Fruit fly (Drosophila melanogaster) whole organism, embryonic: ENCODE data around the gene CG4009.

Source experiments
- ATbp ChIP-seq: fragments of 200-800 bp; sonication (Bioruptor generic); optimal IDR thresholded peaks from 2 replicates; lab custom pipeline; 2017; ENCODE audit warnings: missing biosample characterization, mild to moderate bottlenecking, missing genetic modification characterization, missing genetic modification reagents
- Aef1 ChIP-seq: fragments of 200-800 bp; sonication (Bioruptor generic); IDR thresholded peaks from 3 replicates; pipeline ENCODE4 v1.3.6; 2022; ENCODE audit warnings: missing biosample characterization, missing genetic modification characterization
- BtbVII ChIP-seq: fragments of 200-800 bp; sonication (Bioruptor generic); optimal IDR thresholded peaks from 3 replicates; lab custom pipeline; 2017; ENCODE audit warnings: missing biosample characterization, mild to moderate bottlenecking, missing genetic modification characterization
- CG10431 ChIP-seq: fragments of 200-800 bp; sonication (Bioruptor generic); optimal IDR thresholded peaks from 3 replicates; lab custom pipeline; 2018; ENCODE audit warnings: missing biosample characterization, mild to moderate bottlenecking, missing genetic modification characterization
- CG10654 ChIP-seq: fragments of 200-800 bp; sonication (Bioruptor generic); optimal IDR thresholded peaks from 2 replicates; lab custom pipeline; 2016; ENCODE audit warnings: missing biosample characterization, missing genetic modification characterization
- CG10959 ChIP-seq: fragments of 200-800 bp; sonication (Bioruptor generic); IDR thresholded peaks from 2 replicates; pipeline ENCODE4 v1.3.6; 2022; ENCODE audit warnings: missing biosample characterization, missing genetic modification characterization
- CG11695 ChIP-seq: fragments of 200-800 bp; sonication (Bioruptor generic); IDR thresholded peaks from 3 replicates; pipeline ENCODE4 v1.3.6; 2022; ENCODE audit warnings: missing biosample characterization, missing genetic modification characterization
- CG12071 ChIP-seq: fragments of 200-800 bp; sonication (Bioruptor generic); optimal IDR thresholded peaks from 3 replicates; lab custom pipeline; 2018; ENCODE audit warnings: missing biosample characterization, mild to moderate bottlenecking, missing genetic modification characterization
- CG12299 ChIP-seq: fragments of 200-800 bp; sonication (Bioruptor generic); optimal IDR thresholded peaks from 2 replicates; lab custom pipeline; 2018; ENCODE audit warnings: missing biosample characterization, mild to moderate bottlenecking, missing genetic modification characterization
- CG14710 ChIP-seq: fragments of 200-800 bp; sonication (Bioruptor generic); optimal IDR thresholded peaks from 3 replicates; lab custom pipeline; 2019; ENCODE audit warnings: missing biosample characterization, mild to moderate bottlenecking, missing genetic modification characterization, moderate library complexity
- CG15479 ChIP-seq: fragments of 200-800 bp; sonication (Bioruptor generic); optimal IDR thresholded peaks from 3 replicates; lab custom pipeline; 2019; ENCODE audit warnings: missing biosample characterization, mild to moderate bottlenecking, missing genetic modification characterization, moderate library complexity
- CG17568 ChIP-seq: fragments of 200-800 bp; sonication (Bioruptor generic); optimal IDR thresholded peaks from 2 replicates; lab custom pipeline; 2018; ENCODE audit warnings: missing biosample characterization, mild to moderate bottlenecking, missing genetic modification characterization, moderate library complexity
- CG18599 ChIP-seq: fragments of 200-800 bp; sonication (Bioruptor generic); optimal IDR thresholded peaks from 3 replicates; lab custom pipeline; 2017; ENCODE audit warnings: missing biosample characterization, missing genetic modification characterization, mild to moderate bottlenecking, moderate library complexity, missing genetic modification reagents
- CG18764 ChIP-seq: fragments of 200-800 bp; sonication (Bioruptor generic); optimal IDR thresholded peaks from 3 replicates; lab custom pipeline; 2016; ENCODE audit warnings: missing biosample characterization, missing genetic modification characterization
- CG2120 ChIP-seq: fragments of 200-800 bp; sonication (Bioruptor generic); optimal IDR thresholded peaks from 3 replicates; lab custom pipeline; 2016; ENCODE audit warnings: missing biosample characterization, missing genetic modification characterization
- CG3281 ChIP-seq: fragments of 200-800 bp; sonication (Bioruptor generic); optimal IDR thresholded peaks from 3 replicates; lab custom pipeline; 2017; ENCODE audit warnings: missing biosample characterization, mild to moderate bottlenecking, missing genetic modification characterization
- CG3838 ChIP-seq: fragments of 200-800 bp; sonication (Bioruptor generic); optimal IDR thresholded peaks from 3 replicates; lab custom pipeline; 2016; ENCODE audit warnings: missing biosample characterization, missing genetic modification characterization
- CG3995 ChIP-seq: fragments of 200-800 bp; sonication (Bioruptor generic); optimal IDR thresholded peaks from 3 replicates; lab custom pipeline; 2016; ENCODE audit warnings: missing biosample characterization, missing genetic modification characterization
- CG4424 ChIP-seq: fragments of 200-800 bp; sonication (Bioruptor generic); optimal IDR thresholded peaks from 3 replicates; lab custom pipeline; 2016; ENCODE audit warnings: missing biosample characterization, missing genetic modification characterization
- CG4707 ChIP-seq: fragments of 200-800 bp; sonication (Bioruptor generic); optimal IDR thresholded peaks from 2 replicates; lab custom pipeline; 2018; ENCODE audit warnings: missing biosample characterization, mild to moderate bottlenecking, missing genetic modification characterization, moderate library complexity
- CG4730 ChIP-seq: fragments of 200-800 bp; sonication (Bioruptor generic); IDR thresholded peaks from 2 replicates; pipeline ENCODE4 v1.3.6; 2022; ENCODE audit warnings: missing biosample characterization, missing genetic modification characterization
- CG4854 ChIP-seq: fragments of 200-800 bp; sonication (Bioruptor generic); optimal IDR thresholded peaks from 2 replicates; lab custom pipeline; 2016; ENCODE audit warnings: missing biosample characterization, missing genetic modification characterization, inconsistent platforms
- CG5180 ChIP-seq: fragments of 200-800 bp; sonication (Bioruptor generic); optimal IDR thresholded peaks from 3 replicates; lab custom pipeline; 2017; ENCODE audit warnings: missing biosample characterization, missing genetic modification characterization, mild to moderate bottlenecking, moderate library complexity, missing genetic modification reagents
- CG8924 ChIP-seq: fragments of 200-800 bp; optimal IDR thresholded peaks from 3 replicates; lab custom pipeline; 2019; ENCODE audit warnings: missing biosample characterization, mild to moderate bottlenecking, missing genetic modification characterization, moderate library complexity
- Chrac-16 ChIP-seq: fragments of 200-800 bp; sonication (Bioruptor generic); optimal IDR thresholded peaks from 3 replicates; lab custom pipeline; 2016; ENCODE audit warnings: missing biosample characterization, missing genetic modification characterization
- Dip3 ChIP-seq: fragments of 200-800 bp; sonication (Bioruptor generic); optimal IDR thresholded peaks from 3 replicates; lab custom pipeline; 2016; ENCODE audit warnings: missing biosample characterization, missing genetic modification characterization
- Dp ChIP-seq: fragments of 200-800 bp; sonication (Bioruptor generic); optimal IDR thresholded peaks from 2 replicates; lab custom pipeline; 2018; ENCODE audit warnings: missing biosample characterization, mild to moderate bottlenecking, missing genetic modification characterization, moderate library complexity
- E2f2 ChIP-seq: fragments of 200-800 bp; sonication (Bioruptor generic); IDR thresholded peaks from 2 replicates; pipeline ENCODE4 v1.3.6; 2022; ENCODE audit warnings: missing biosample characterization, missing genetic modification characterization
- MESR4 ChIP-seq: fragments of 200-800 bp; sonication (Bioruptor generic); optimal IDR thresholded peaks from 2 replicates; lab custom pipeline; 2018; ENCODE audit warnings: missing biosample characterization, mild to moderate bottlenecking, missing genetic modification characterization, moderate library complexity
- Mad ChIP-seq: fragments of 200-800 bp; sonication (Bioruptor generic); optimal IDR thresholded peaks from 2 replicates; lab custom pipeline; 2016; ENCODE audit warnings: missing biosample characterization, missing genetic modification characterization
- Nf-YA ChIP-seq: fragments of 200-800 bp; sonication (Bioruptor generic); IDR thresholded peaks from 2 replicates; pipeline ENCODE4 v1.3.6; 2022; ENCODE audit warnings: missing biosample characterization, missing genetic modification characterization
- Pdp1 ChIP-seq, 2 experiments: fragments of 200-800 bp; sonication (Bioruptor generic); optimal IDR thresholded peaks; 3 replicates each; lab custom pipeline; 2016; ENCODE audit warnings: missing biosample characterization in 2 of 2, missing genetic modification characterization in 2 of 2, mild to moderate bottlenecking in 1 of 2, moderate library complexity in 1 of 2
- Sox102F ChIP-seq: fragments of 200-800 bp; sonication (Bioruptor generic); optimal IDR thresholded peaks from 2 replicates; lab custom pipeline; 2018; ENCODE audit warnings: missing biosample characterization, mild to moderate bottlenecking, missing genetic modification characterization, moderate library complexity
- Spps ChIP-seq: fragments of 200-800 bp; sonication (Bioruptor generic); optimal IDR thresholded peaks from 2 replicates; lab custom pipeline; 2018; ENCODE audit warnings: missing biosample characterization, mild to moderate bottlenecking, missing genetic modification characterization
- Ssrp ChIP-seq: fragments of 200-800 bp; sonication (Bioruptor generic); optimal IDR thresholded peaks from 2 replicates; lab custom pipeline; 2018; ENCODE audit warnings: missing biosample characterization, mild to moderate bottlenecking, missing genetic modification characterization, moderate library complexity
- aop ChIP-seq: fragments of 200-800 bp; sonication (Bioruptor generic); IDR thresholded peaks from 2 replicates; pipeline ENCODE4 v1.3.6; 2022; ENCODE audit warnings: missing biosample characterization, missing genetic modification characterization
- ash1 ChIP-seq: fragments of 200-800 bp; sonication (Bioruptor generic); optimal IDR thresholded peaks from 2 replicates; lab custom pipeline; 2018; ENCODE audit warnings: missing biosample characterization, mild to moderate bottlenecking, missing genetic modification characterization
- bcd ChIP-seq: fragments of 200-800 bp; sonication (Bioruptor generic); optimal IDR thresholded peaks from 2 replicates; lab custom pipeline; 2017; ENCODE audit warnings: missing biosample characterization, mild to moderate bottlenecking, missing genetic modification characterization
- cg ChIP-seq: fragments of 200-800 bp; sonication (Bioruptor generic); optimal IDR thresholded peaks from 3 replicates; lab custom pipeline; 2019; ENCODE audit warnings: missing biosample characterization, mild to moderate bottlenecking, missing genetic modification characterization, moderate library complexity
- chinmo ChIP-seq: fragments of 200-800 bp; sonication (Bioruptor generic); IDR thresholded peaks from 4 replicates; pipeline ENCODE4 v1.3.6; 2022; ENCODE audit warnings: missing biosample characterization, missing genetic modification characterization; ENCODE audit not compliant: partially characterized antibody
- ci ChIP-seq: fragments of 200-800 bp; sonication (Bioruptor generic); IDR thresholded peaks from 3 replicates; pipeline ENCODE4 v1.3.6; 2022; ENCODE audit warnings: missing biosample characterization, missing genetic modification characterization
- da ChIP-seq: fragments of 200-800 bp; sonication (Bioruptor generic); optimal IDR thresholded peaks from 2 replicates; lab custom pipeline; 2016; ENCODE audit warnings: missing biosample characterization, missing genetic modification characterization
- dysf ChIP-seq: fragments of 200-800 bp; sonication (Bioruptor generic); IDR thresholded peaks from 3 replicates; pipeline ENCODE4 v1.3.6; 2022; ENCODE audit warnings: missing biosample characterization, missing genetic modification characterization
- lola ChIP-seq, 3 experiments: fragments of >200 bp in 2 of 3; fragments of 200-800 bp in 1 of 3; sonication (Bioruptor generic) in 1 of 3; optimal IDR thresholded peaks; 2 replicates each; lab custom pipeline; 2017 to 2019; ENCODE audit warnings: missing biosample characterization in 3 of 3, missing genetic modification characterization in 3 of 3, mild to moderate bottlenecking in 1 of 3, moderate library complexity in 1 of 3
- sens-2 ChIP-seq: fragments of 200-800 bp; sonication (Bioruptor generic); IDR thresholded peaks from 2 replicates; pipeline ENCODE4 v1.3.6; 2022; ENCODE audit warnings: missing biosample characterization, missing genetic modification characterization
- tio ChIP-seq: fragments of 200-800 bp; sonication (Bioruptor generic); optimal IDR thresholded peaks from 2 replicates; lab custom pipeline; 2017; ENCODE audit warnings: missing biosample characterization, missing genetic modification characterization, inconsistent platforms
- vfl ChIP-seq: fragments of 200-800 bp; sonication (Bioruptor generic); optimal IDR thresholded peaks from 2 replicates; lab custom pipeline; 2016; ENCODE audit warnings: missing biosample characterization, missing genetic modification characterization
- vvl ChIP-seq: fragments of 200-800 bp; sonication (Bioruptor generic); IDR thresholded peaks from 2 replicates; pipeline ENCODE4 v1.3.6; 2022; ENCODE audit warnings: missing biosample characterization, missing genetic modification characterization
- wek ChIP-seq: fragments of 200-800 bp; sonication (Bioruptor generic); optimal IDR thresholded peaks from 3 replicates; lab custom pipeline; 2018; ENCODE audit warnings: missing biosample characterization, mild to moderate bottlenecking, missing genetic modification characterization, moderate library complexity
- zen ChIP-seq: fragments of 200-800 bp; sonication (Bioruptor generic); optimal IDR thresholded peaks from 3 replicates; lab custom pipeline; 2018; ENCODE audit warnings: missing biosample characterization, mild to moderate bottlenecking, missing genetic modification characterization, moderate library complexity

Gene CG4009

dm6 chr3R:17060244-17060664 is 24.4 kb upstream of the CG4009 start (continued):
- TF ChIP-seq CG14710 (tag; lab: Kevin White, UChicago): peak; percentile 48
- TF ChIP-seq Nf-YA (GFP tag; lab: Robert Waterston, UW): no peak
- TF ChIP-seq sens-2 (GFP tag; lab: Robert Waterston, UW): no peak
- TF ChIP-seq CG4730 (GFP tag; lab: Robert Waterston, UW): no peak
- peak; percentile 69 for TF ChIP-seq Sox102F (GFP tag; lab: Kevin White, UChicago)
- no peak for TF ChIP-seq ash1 (GFP tag; lab: Kevin White, UChicago)
- no peak for TF ChIP-seq CG10959 (GFP tag; lab: Robert Waterston, UW)
- 0 out of 3 replicates have a peak, but pooled peaks have one; percentile 7 for TF ChIP-seq ci
- peak; percentile 22 for TF ChIP-seq CG10431 (GFP tag; lab: Kevin White, UChicago)
- TF ChIP-seq CG2120 (GFP tag; lab: Kevin White, UChicago): peak; percentile 63
- TF ChIP-seq cg: no peak
- no peak for TF ChIP-seq da (GFP tag; lab: Kevin White, UChicago)
- TF ChIP-seq Pdp1 (GFP tag; optimal IDR thresholded peaks at IDR 0.05; lab: Kevin White, UChicago): peak; percentile 7 to 9
- no peak for TF ChIP-seq E2f2 (GFP tag; lab: Robert Waterston, UW)
- no peak for TF ChIP-seq MESR4 (GFP tag; lab: Kevin White, UChicago)
- no peak for TF ChIP-seq CG12299 (tag; lab: Kevin White, UChicago)
- no peak for TF ChIP-seq CG17568 (GFP tag; lab: Kevin White, UChicago)
- peak; percentile 44 for TF ChIP-seq CG8924
- TF ChIP-seq wek (GFP tag; lab: Kevin White, UChicago): no peak
- peak; percentile 47 for TF ChIP-seq bcd (GFP tag; lab: Kevin White, UChicago)
- TF ChIP-seq Dip3 (GFP tag; lab: Kevin White, UChicago): peak; percentile 30
- TF ChIP-seq lola (GFP tag; optimal IDR thresholded peaks at IDR 0.05; lab: Kevin White, UChicago): peak in 1 of 3 experiments; percentile 53
- no peak for TF ChIP-seq dysf (GFP tag; lab: Robert Waterston, UW)
- TF ChIP-seq chinmo (GFP tag; lab: Robert Waterston, UW): no peak
- no peak for TF ChIP-seq Dp (GFP tag; lab: Kevin White, UChicago)
- no peak for TF ChIP-seq CG12071
- no peak for TF ChIP-seq CG18764 (GFP tag; lab: Kevin White, UChicago)
- TF ChIP-seq CG18599 (GFP tag; lab: Kevin White, UChicago): peak; percentile 57
- peak; percentile 69 for TF ChIP-seq tio (GFP tag; lab: Kevin White, UChicago)
- TF ChIP-seq CG15479 (GFP tag; lab: Kevin White, UChicago): no peak
- TF ChIP-seq vfl (GFP tag; lab: Kevin White, UChicago): no peak
- TF ChIP-seq CG10654 (GFP tag; lab: Kevin White, UChicago): peak; percentile 46
- no peak for TF ChIP-seq CG11695
- TF ChIP-seq CG3838 (GFP tag; lab: Kevin White, UChicago): no peak
- TF ChIP-seq CG5180 (GFP tag; lab: Kevin White, UChicago): peak; percentile 15
- no peak for TF ChIP-seq aop (GFP tag; lab: Robert Waterston, UW)
- TF ChIP-seq Mad (GFP tag; lab: Kevin White, UChicago): no peak
- peak; percentile 66 for TF ChIP-seq Ssrp (tag; lab: Kevin White, UChicago)
- peak; percentile 67 for TF ChIP-seq CG4424 (GFP tag; lab: Kevin White, UChicago)
- TF ChIP-seq CG3281: peak; percentile 55
- no peak for TF ChIP-seq vvl
- TF ChIP-seq ATbp: peak; percentile 11
- peak; percentile 14 for TF ChIP-seq Chrac-16 (GFP tag; lab: Kevin White, UChicago)
- TF ChIP-seq BtbVII (GFP tag; lab: Kevin White, UChicago): peak; percentile 42
- TF ChIP-seq CG4707 (GFP tag; lab: Kevin White, UChicago): no peak
- TF ChIP-seq Aef1 (GFP tag; lab: Robert Waterston, UW): peak; percentile 17; the same call in 1 of the 3 replicates
- TF ChIP-seq CG3995 (GFP tag; lab: Kevin White, UChicago): no peak
- TF ChIP-seq CG4854: no peak
- TF ChIP-seq zen (tag; lab: Kevin White, UChicago): no peak
- peak; percentile 1 for TF ChIP-seq Spps (tag; lab: Kevin White, UChicago)
